Fruit fly (Drosophila melanogaster) whole organism, embryonic: ENCODE data around the gene hd.

ENCODE experiments used
- CG10209 ChIP-seq: fragments of 200-800 bp; sonication (Bioruptor generic); optimal IDR thresholded peaks from 3 replicates; lab custom pipeline; 2017; ENCODE audit warnings: missing biosample characterization, mild to moderate bottlenecking, missing genetic modification characterization, missing genetic modification reagents
- CG10462 ChIP-seq: fragments of 200-800 bp; sonication (Bioruptor generic); optimal IDR thresholded peaks from 2 replicates; lab custom pipeline; 2016; ENCODE audit warnings: missing biosample characterization, missing genetic modification characterization
- CG13287 ChIP-seq: fragments of 200-800 bp; sonication (Bioruptor generic); IDR thresholded peaks from 2 replicates; pipeline ENCODE4 v1.3.6; 2022; ENCODE audit warnings: missing biosample characterization, missing genetic modification characterization; ENCODE audit not compliant: partially characterized antibody
- CG13624 ChIP-seq: fragments of 200-800 bp; sonication (Bioruptor generic); optimal IDR thresholded peaks from 2 replicates; lab custom pipeline; 2016; ENCODE audit warnings: missing biosample characterization, missing genetic modification characterization
- CG14014 ChIP-seq: fragments of 200-800 bp; sonication (Bioruptor generic); IDR thresholded peaks from 2 replicates; pipeline ENCODE4 v1.3.6; 2022; ENCODE audit warnings: missing biosample characterization, missing genetic modification characterization
- CG14965 ChIP-seq: fragments of 200-800 bp; sonication (Bioruptor generic); optimal IDR thresholded peaks from 2 replicates; lab custom pipeline; 2016; ENCODE audit warnings: missing biosample characterization, missing genetic modification characterization, borderline replicate concordance
- CG15073 ChIP-seq: fragments of 200-800 bp; sonication (Bioruptor generic); optimal IDR thresholded peaks from 2 replicates; lab custom pipeline; 2016; ENCODE audit warnings: missing biosample characterization, missing genetic modification characterization
- CG15514 ChIP-seq: fragments of 200-800 bp; sonication (Bioruptor generic); optimal IDR thresholded peaks from 3 replicates; lab custom pipeline; 2017; ENCODE audit warnings: missing biosample characterization, missing genetic modification characterization, mild to moderate bottlenecking, moderate library complexity, missing genetic modification reagents
- CG1647 ChIP-seq: fragments of 200-800 bp; sonication (Bioruptor generic); optimal IDR thresholded peaks from 3 replicates; lab custom pipeline; 2016; ENCODE audit warnings: missing biosample characterization, missing genetic modification characterization
- CG16815 ChIP-seq: fragments of 200-800 bp; sonication (Bioruptor generic); optimal IDR thresholded peaks from 3 replicates; lab custom pipeline; 2017; ENCODE audit warnings: missing biosample characterization, mild to moderate bottlenecking, missing genetic modification characterization
- CG1832 ChIP-seq: fragments of 200-800 bp; sonication (Bioruptor generic); optimal IDR thresholded peaks from 2 replicates; lab custom pipeline; 2017; ENCODE audit warnings: missing biosample characterization, mild to moderate bottlenecking, missing genetic modification characterization, inconsistent platforms
- CG2116 ChIP-seq: fragments of 200-800 bp; sonication (Bioruptor generic); optimal IDR thresholded peaks from 3 replicates; lab custom pipeline; 2018; ENCODE audit warnings: missing biosample characterization, mild to moderate bottlenecking, missing genetic modification characterization
- CG32772 ChIP-seq: fragments of 200-800 bp; sonication (Bioruptor generic); IDR thresholded peaks from 2 replicates; pipeline ENCODE4 v1.3.6; 2022; ENCODE audit warnings: missing biosample characterization, missing genetic modification characterization
- CG34376 ChIP-seq: fragments of 200-800 bp; sonication (Bioruptor generic); optimal IDR thresholded peaks from 2 replicates; lab custom pipeline; 2018; ENCODE audit warnings: missing biosample characterization, mild to moderate bottlenecking, missing genetic modification characterization
- CG3838 ChIP-seq: fragments of 200-800 bp; sonication (Bioruptor generic); optimal IDR thresholded peaks from 3 replicates; lab custom pipeline; 2016; ENCODE audit warnings: missing biosample characterization, missing genetic modification characterization
- CG42726 ChIP-seq: fragments of 200-800 bp; sonication (Bioruptor generic); IDR thresholded peaks from 2 replicates; pipeline ENCODE4 v1.3.6; 2022; ENCODE audit warnings: missing biosample characterization, missing genetic modification characterization; ENCODE audit not compliant: partially characterized antibody
- CG7556 ChIP-seq: fragments of 200-800 bp; sonication (Bioruptor generic); optimal IDR thresholded peaks from 2 replicates; lab custom pipeline; 2017; ENCODE audit warnings: missing biosample characterization, mild to moderate bottlenecking, missing genetic modification characterization
- CG8089 ChIP-seq: fragments of 200-800 bp; sonication (Bioruptor generic); optimal IDR thresholded peaks from 3 replicates; lab custom pipeline; 2016; ENCODE audit warnings: missing biosample characterization, missing genetic modification characterization
- CoRest ChIP-seq: fragments of 200-800 bp; sonication (Bioruptor generic); optimal IDR thresholded peaks from 3 replicates; lab custom pipeline; 2018; ENCODE audit warnings: missing biosample characterization, mild to moderate bottlenecking, missing genetic modification characterization, moderate library complexity
- Gug ChIP-seq: fragments of 200-800 bp; sonication (Bioruptor generic); IDR thresholded peaks from 4 replicates; pipeline ENCODE4 v1.3.6; 2022; ENCODE audit warnings: missing biosample characterization, missing genetic modification characterization
- HHEX ChIP-seq: fragments of 200-800 bp; sonication (Bioruptor generic); optimal IDR thresholded peaks from 3 replicates; lab custom pipeline; 2017; ENCODE audit warnings: missing biosample characterization, mild to moderate bottlenecking, missing genetic modification characterization, missing genetic modification reagents
- HLH4C ChIP-seq: fragments of 200-800 bp; sonication (Bioruptor generic); IDR thresholded peaks from 3 replicates; pipeline ENCODE4 v1.3.6; 2022; ENCODE audit warnings: missing biosample characterization, missing genetic modification characterization; ENCODE audit not compliant: partially characterized antibody
- Mrtf ChIP-seq: fragments of 200-800 bp; sonication (Bioruptor generic); IDR thresholded peaks from 3 replicates; pipeline ENCODE4 v1.3.6; 2022; ENCODE audit warnings: missing biosample characterization, missing genetic modification characterization
- Poxn ChIP-seq: fragments of 200-800 bp; sonication (Bioruptor generic); IDR thresholded peaks from 2 replicates; pipeline ENCODE4 v1.3.6; 2022; ENCODE audit warnings: missing biosample characterization, missing genetic modification characterization
- Scr ChIP-seq: fragments of 200-800 bp; sonication (Bioruptor generic); IDR thresholded peaks from 2 replicates; pipeline ENCODE4 v1.3.6; 2022; ENCODE audit warnings: missing biosample characterization, missing genetic modification characterization; ENCODE audit not compliant: partially characterized antibody
- Sry-β ChIP-seq: fragments of 200-800 bp; sonication (Bioruptor generic); optimal IDR thresholded peaks from 2 replicates; lab custom pipeline; 2018; ENCODE audit warnings: missing biosample characterization, mild to moderate bottlenecking, missing genetic modification characterization, moderate library complexity
- Usf ChIP-seq: fragments of 200-800 bp; sonication (Bioruptor generic); optimal IDR thresholded peaks from 2 replicates; lab custom pipeline; 2017; ENCODE audit warnings: missing genotype, missing biosample characterization, missing genetic modification characterization
- abd-A ChIP-seq: fragments of 200-800 bp; sonication (Bioruptor generic); optimal IDR thresholded peaks from 3 replicates; lab custom pipeline; 2019; ENCODE audit warnings: missing biosample characterization, mild to moderate bottlenecking, missing genetic modification characterization, moderate library complexity
- chn ChIP-seq: fragments of 200-800 bp; sonication (Bioruptor generic); optimal IDR thresholded peaks from 2 replicates; lab custom pipeline; 2016; ENCODE audit warnings: missing biosample characterization, missing genetic modification characterization
- corto ChIP-seq: fragments of 200-800 bp; sonication (Bioruptor generic); optimal IDR thresholded peaks from 2 replicates; lab custom pipeline; 2016; ENCODE audit warnings: missing biosample characterization, mild to moderate bottlenecking, missing genetic modification characterization, moderate library complexity
- da ChIP-seq: fragments of 200-800 bp; sonication (Bioruptor generic); optimal IDR thresholded peaks from 2 replicates; lab custom pipeline; 2016; ENCODE audit warnings: missing biosample characterization, missing genetic modification characterization
- disco-r ChIP-seq: fragments of 200-800 bp; sonication (Bioruptor generic); optimal IDR thresholded peaks from 2 replicates; lab custom pipeline; 2016; ENCODE audit warnings: missing biosample characterization, missing genetic modification characterization
- dpn ChIP-seq, 2 experiments: fragments of 200-800 bp; sonication (Bioruptor generic); optimal IDR thresholded peaks; 3 replicates each; lab custom pipeline; 2016; ENCODE audit warnings: missing biosample characterization in 2 of 2, missing genetic modification characterization in 2 of 2
- esg ChIP-seq: fragments of 200-800 bp; sonication (Bioruptor generic); conservative IDR thresholded peaks from 2 replicates; pipeline ENCODE4 v1.3.6; 2022; ENCODE audit warnings: missing biosample characterization, missing genetic modification characterization
- eve ChIP-seq, 2 experiments: fragments of >200 bp; optimal IDR thresholded peaks; 2 replicates each; lab custom pipeline; 2017; ENCODE audit warnings: missing biosample characterization in 2 of 2, missing genetic modification characterization in 2 of 2
- gce ChIP-seq: fragments of 200-800 bp; sonication (Bioruptor generic); IDR thresholded peaks from 3 replicates; pipeline ENCODE4 v1.3.6; 2022; ENCODE audit warnings: missing biosample characterization, missing genetic modification characterization
- insv ChIP-seq, 2 experiments: fragments of 200-800 bp; sonication (Bioruptor generic); optimal IDR thresholded peaks; 3 replicates each; lab custom pipeline; 2016 to 2018; ENCODE audit warnings: missing biosample characterization in 2 of 2, missing genetic modification characterization in 2 of 2
- jing ChIP-seq: fragments of 200-800 bp; sonication (Bioruptor generic); optimal IDR thresholded peaks from 2 replicates; lab custom pipeline; 2018; ENCODE audit warnings: missing biosample characterization, mild to moderate bottlenecking, missing genetic modification characterization
- ken ChIP-seq: fragments of 200-800 bp; sonication (Bioruptor generic); IDR thresholded peaks from 3 replicates; pipeline ENCODE4 v1.3.6; 2022; ENCODE audit warnings: missing biosample characterization, missing genetic modification characterization
- lola ChIP-seq, 3 experiments: fragments of >200 bp in 2 of 3; fragments of 200-800 bp in 1 of 3; sonication (Bioruptor generic) in 1 of 3; optimal IDR thresholded peaks; 2 replicates each; lab custom pipeline; 2017 to 2019; ENCODE audit warnings: missing biosample characterization in 3 of 3, missing genetic modification characterization in 3 of 3, mild to moderate bottlenecking in 1 of 3, moderate library complexity in 1 of 3
- mirr ChIP-seq: fragments of 200-800 bp; sonication (Bioruptor generic); optimal IDR thresholded peaks from 3 replicates; lab custom pipeline; 2018; ENCODE audit warnings: missing biosample characterization, mild to moderate bottlenecking, missing genetic modification characterization
- prd ChIP-seq, 3 experiments: fragments of >200 bp in 2 of 3; fragments of 200-800 bp in 1 of 3; sonication (Bioruptor generic) in 1 of 3; optimal IDR thresholded peaks in 2 of 3; IDR thresholded peaks in 1 of 3; 2 replicates in 2 of 3; 3 replicates in 1 of 3; pipeline versions ENCODE4 v1.3.6 to Lab custom; 2017 to 2022; ENCODE audit warnings: missing biosample characterization in 1 of 3, missing genetic modification characterization in 1 of 3
- repo ChIP-seq: fragments of 200-800 bp; sonication (Bioruptor generic); optimal IDR thresholded peaks from 2 replicates; lab custom pipeline; 2016; ENCODE audit warnings: missing biosample characterization, missing genetic modification characterization
- rib ChIP-seq: fragments of 200-800 bp; sonication (Bioruptor generic); IDR thresholded peaks from 2 replicates; pipeline ENCODE4 v1.3.6; 2022; ENCODE audit warnings: missing biosample characterization, missing genetic modification characterization
- sens-2 ChIP-seq: fragments of 200-800 bp; sonication (Bioruptor generic); IDR thresholded peaks from 2 replicates; pipeline ENCODE4 v1.3.6; 2022; ENCODE audit warnings: missing biosample characterization, missing genetic modification characterization
- stc ChIP-seq: fragments of 200-800 bp; sonication (Bioruptor generic); IDR thresholded peaks from 2 replicates; pipeline ENCODE4 v1.3.6; 2022; ENCODE audit warnings: missing biosample characterization, missing genetic modification characterization
- trem ChIP-seq: fragments of 200-800 bp; optimal IDR thresholded peaks from 3 replicates; lab custom pipeline; 2019; ENCODE audit warnings: missing biosample characterization, mild to moderate bottlenecking, missing genetic modification characterization, moderate library complexity
- trh ChIP-seq: fragments of 200-800 bp; sonication (Bioruptor generic); optimal IDR thresholded peaks from 2 replicates; lab custom pipeline; 2016; ENCODE audit warnings: missing biosample characterization, missing genetic modification characterization
- unpg ChIP-seq: fragments of 200-800 bp; sonication (Bioruptor generic); optimal IDR thresholded peaks from 3 replicates; lab custom pipeline; 2018; ENCODE audit warnings: missing biosample characterization, mild to moderate bottlenecking, missing genetic modification characterization, moderate library complexity

hd gene

DNA sequence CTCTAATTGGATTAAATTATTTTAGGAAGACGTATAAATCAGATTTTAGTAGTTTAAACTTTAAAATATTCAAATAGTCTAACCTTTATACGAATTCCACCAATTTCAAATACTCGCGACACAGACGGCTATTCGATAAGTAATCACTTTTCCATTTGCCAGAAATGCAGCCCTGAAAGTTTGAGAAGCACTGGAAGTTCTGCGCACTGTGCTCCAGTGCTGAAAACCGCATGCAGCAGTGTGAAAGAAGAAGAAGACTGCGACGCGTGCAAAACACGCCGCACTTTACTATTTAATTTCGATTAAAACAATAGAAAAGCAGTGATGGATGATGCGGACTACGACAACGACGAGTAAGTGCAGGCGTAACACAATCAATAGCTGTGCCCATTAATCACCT, 3.2 kb downstream of the hd start, which contains the start of gene Polr2F (continued):
- TF ChIP-seq Scr (GFP tag; lab: Robert Waterston, UW) (peak; percentile 50; the same call in 1 of the 2 replicates), CG16815 (GFP tag; lab: Kevin White, UChicago) (peak; percentile 73), CG10209 (GFP tag; lab: Kevin White, UChicago) (peak; percentile 76), CG8089 (GFP tag; lab: Kevin White, UChicago) (peak; percentile 79), CG42726 (GFP tag; lab: Robert Waterston, UW) (peak; percentile 55; the same call in 1 of the 2 replicates), ken (GFP tag; lab: Robert Waterston, UW) (peak; percentile 87), prd (optimal IDR thresholded peaks at IDR 0.05; lab: Kevin White, UChicago) (no peak), prd (GFP tag; IDR thresholded peaks at IDR 0.05; lab: Robert Waterston, UW) (peak; percentile 78), Sry-β (GFP tag; lab: Kevin White, UChicago) (peak; percentile 34), dpn (GFP tag; optimal IDR thresholded peaks at IDR 0.05; lab: Kevin White, UChicago) (peak; percentile 93 to 95), lola (GFP tag; optimal IDR thresholded peaks at IDR 0.05; lab: Kevin White, UChicago) (peak in 1 of 3 experiments; percentile 51), corto (GFP tag; lab: Kevin White, UChicago) (no peak), Usf (peak; percentile 70), CG1647 (peak; percentile 94), CG32772 (GFP tag; lab: Robert Waterston, UW) (peak; percentile 11; the same call in 1 of the 2 replicates), insv (GFP tag; optimal IDR thresholded peaks at IDR 0.05; lab: Kevin White, UChicago) (peak in 1 of 2 experiments; percentile 70), esg (GFP tag; lab: Robert Waterston, UW) (0 out of 2 replicates have a peak, but pooled peaks have one; percentile 42), CG7556 (peak; percentile 64), stc (GFP tag; lab: Robert Waterston, UW) (no peak), sens-2 (GFP tag; lab: Robert Waterston, UW) (no peak), CG2116 (GFP tag; lab: Kevin White, UChicago) (peak; percentile 100), CG3838 (GFP tag; lab: Kevin White, UChicago) (peak; percentile 67), CG15514 (GFP tag; lab: Kevin White, UChicago) (peak; percentile 89), CG13624 (GFP tag; lab: Kevin White, UChicago) (peak; percentile 94), CG14014 (peak; percentile 83), Poxn (GFP tag; lab: Robert Waterston, UW) (no peak; the same call in 1 of the 2 replicates), Mrtf (GFP tag; lab: Robert Waterston, UW) (peak; percentile 54; the same call in 2 of the 3 replicates), CG14965 (GFP tag; lab: Kevin White, UChicago) (no peak), eve (GFP tag; optimal IDR thresholded peaks at IDR 0.05; lab: Kevin White, UChicago) (no peak), gce (GFP tag; lab: Robert Waterston, UW) (no peak), mirr (GFP tag; lab: Kevin White, UChicago) (peak; percentile 72), CoRest (tag; lab: Kevin White, UChicago) (peak; percentile 81), CG13287 (GFP tag; lab: Robert Waterston, UW) (peak; percentile 70), da (GFP tag; lab: Kevin White, UChicago) (peak; percentile 76), unpg (GFP tag; lab: Kevin White, UChicago) (peak; percentile 54), CG1832 (no peak), rib (GFP tag; lab: Robert Waterston, UW) (peak; percentile 87), HLH4C (GFP tag; lab: Robert Waterston, UW) (no peak), trh (peak; percentile 56), abd-A (tag; lab: Kevin White, UChicago) (no peak), disco-r (GFP tag; lab: Kevin White, UChicago) (peak; percentile 72), CG15073 (GFP tag; lab: Kevin White, UChicago) (no peak), CG10462 (GFP tag; lab: Kevin White, UChicago) (peak; percentile 64), repo (GFP tag; lab: Kevin White, UChicago) (peak; percentile 87), CG34376 (peak; percentile 81), HHEX (GFP tag; lab: Kevin White, UChicago) (peak; percentile 76), Gug (peak; percentile 78; the same call in 3 of the 4 replicates), trem (peak; percentile 63), jing (GFP tag; lab: Kevin White, UChicago) (no peak), chn (GFP tag; lab: Kevin White, UChicago) (peak; percentile 93)
